Worm (Caenorhabditis elegans): ENCODE results near the gene snf-3.
A peak's percentile ranks its signal among the peaks of the same experiment; 100 is the strongest.

DNA sequence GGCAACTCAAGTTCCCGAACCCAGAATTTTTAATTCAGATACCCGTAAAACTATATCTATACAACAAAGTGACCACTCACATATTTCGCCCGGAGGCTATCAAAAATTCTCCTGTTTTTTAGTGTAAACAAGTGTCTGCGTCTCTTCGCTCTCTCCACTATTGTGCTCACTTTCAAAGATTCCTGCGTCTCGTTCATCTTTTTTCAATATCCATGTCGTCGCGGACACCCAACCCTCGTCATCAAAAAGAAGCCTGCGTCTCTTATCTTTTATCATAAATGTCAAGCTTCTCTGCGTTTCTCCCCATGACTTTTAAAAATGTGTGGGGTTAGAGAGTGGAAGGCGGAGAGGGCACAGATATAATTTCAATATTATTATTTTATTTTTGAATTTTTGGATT lies 6.9 kb upstream of the snf-3 start:
- peak; percentile 44 for TF ChIP-seq unc-55 (GFP tag; optimal IDR thresholded peaks at IDR 0.05)
- TF ChIP-seq dve-1 (tag; optimal IDR thresholded peaks at IDR 0.05) = no peak
- no peak for TF ChIP-seq rnt-1 (tag; optimal IDR thresholded peaks at IDR 0.05)
- TF ChIP-seq gmeb-2 (tag; optimal IDR thresholded peaks at IDR 0.05) = no peak
